Worm (Caenorhabditis elegans) whole organism, L2 larva: Measurements from ENCODE around the gene vha-6.
A peak's percentile ranks its signal among the peaks of the same experiment; 100 is the strongest.

Experiments used
- C34F6.9 ChIP-seq: fragments of 150-350 bp; optimal IDR thresholded peaks from 2 replicates; lab custom pipeline; 2014; ENCODE audit warnings: missing biosample characterization, missing genetic modification characterization
- F13H6.1 ChIP-seq: sonication (generic microtip); optimal IDR thresholded peaks from 2 replicates; lab custom pipeline; 2016; ENCODE audit warnings: missing genetic modification characterization, missing compliant biosample characterization
- R02D3.7 ChIP-seq: fragments of 150-350 bp; optimal IDR thresholded peaks from 2 replicates; lab custom pipeline; 2014; ENCODE audit warnings: missing biosample characterization, missing genetic modification characterization
- Y55F3AM.14 ChIP-seq: fragments of 200-800 bp; sonication (Bioruptor generic); optimal IDR thresholded peaks from 2 replicates; lab custom pipeline; 2018; ENCODE audit warnings: mild to moderate bottlenecking, missing genetic modification characterization, missing compliant biosample characterization
- ZK546.5 ChIP-seq: sonication (generic microtip); optimal IDR thresholded peaks from 2 replicates; lab custom pipeline; 2017; ENCODE audit warnings: missing biosample characterization, missing genetic modification characterization
- alr-1 ChIP-seq: fragments of 150-350 bp; optimal IDR thresholded peaks from 2 replicates; lab custom pipeline; 2014; ENCODE audit warnings: missing biosample characterization, missing genetic modification characterization
- aly-2 ChIP-seq: fragments of 150-350 bp; optimal IDR thresholded peaks from 2 replicates; lab custom pipeline; 2014; ENCODE audit warnings: missing biosample characterization, missing genetic modification characterization
- ama-1 ChIP-seq: fragments of 150-350 bp; optimal IDR thresholded peaks from 2 replicates; lab custom pipeline; 2018; ENCODE audit warnings: inconsistent platforms
- blmp-1 ChIP-seq: sonication (generic microtip); optimal IDR thresholded peaks from 2 replicates; lab custom pipeline; 2017; ENCODE audit warnings: missing genetic modification characterization, mild to moderate bottlenecking, missing compliant biosample characterization, antibody characterized with exemption, moderate library complexity; ENCODE audit not compliant: insufficient read depth
- ceh-16 ChIP-seq: fragments of 150-350 bp; optimal IDR thresholded peaks from 2 replicates; lab custom pipeline; 2014; ENCODE audit warnings: missing biosample characterization, missing genetic modification characterization
- ceh-82 ChIP-seq: fragments of 150-350 bp; optimal IDR thresholded peaks from 2 replicates; lab custom pipeline; 2014; ENCODE audit warnings: missing biosample characterization, missing genetic modification characterization
- crh-2 ChIP-seq: sonication (generic microtip); optimal IDR thresholded peaks from 2 replicates; lab custom pipeline; 2017; ENCODE audit warnings: missing biosample characterization, missing genetic modification characterization
- dmd-4 ChIP-seq: sonication (generic microtip); optimal IDR thresholded peaks from 2 replicates; lab custom pipeline; 2017; ENCODE audit warnings: missing biosample characterization, missing genetic modification characterization
- egl-27 ChIP-seq: sonication (generic microtip); optimal IDR thresholded peaks from 3 replicates; lab custom pipeline; 2017; ENCODE audit warnings: missing biosample characterization, missing genetic modification reagents, missing genetic modification characterization
- elt-1 ChIP-seq: fragments of 150-350 bp; optimal IDR thresholded peaks from 2 replicates; lab custom pipeline; 2014; ENCODE audit warnings: missing biosample characterization, missing genetic modification characterization
- elt-3 ChIP-seq: sonication (generic microtip); optimal IDR thresholded peaks from 2 replicates; lab custom pipeline; 2017; ENCODE audit warnings: missing biosample characterization, missing genetic modification characterization
- fos-1 ChIP-seq: fragments of 150-350 bp; optimal IDR thresholded peaks from 2 replicates; lab custom pipeline; 2014; ENCODE audit warnings: missing biosample characterization, missing genetic modification characterization
- gmeb-1 ChIP-seq: fragments of 150-350 bp; optimal IDR thresholded peaks from 2 replicates; lab custom pipeline; 2014; ENCODE audit warnings: missing biosample characterization, missing genetic modification characterization
- lin-11 ChIP-seq: fragments of 150-350 bp; sonication (generic microtip); optimal IDR thresholded peaks from 2 replicates; lab custom pipeline; 2014; ENCODE audit warnings: missing biosample characterization, missing genetic modification characterization, inconsistent platforms, mixed read lengths
- lin-13 ChIP-seq: fragments of 150-350 bp; optimal IDR thresholded peaks from 2 replicates; lab custom pipeline; 2014; ENCODE audit warnings: missing biosample characterization, missing genetic modification reagents, missing genetic modification characterization
- lin-39 ChIP-seq: fragments of 150-350 bp; optimal IDR thresholded peaks from 2 replicates; lab custom pipeline; 2014; ENCODE audit warnings: missing biosample characterization, missing genetic modification reagents, missing genetic modification characterization
- lsy-2 ChIP-seq, 2 experiments: fragments of 150-350 bp in 1 of 2; sonication (generic microtip) in 1 of 2; optimal IDR thresholded peaks; 2 replicates each; lab custom pipeline; 2014 to 2017; ENCODE audit warnings: missing biosample characterization in 2 of 2, missing genetic modification characterization in 2 of 2
- mab-5 ChIP-seq: fragments of 150-350 bp; optimal IDR thresholded peaks from 2 replicates; lab custom pipeline; 2014; ENCODE audit warnings: missing biosample characterization, missing genetic modification characterization
- mbf-1 ChIP-seq: sonication (generic microtip); optimal IDR thresholded peaks from 2 replicates; lab custom pipeline; 2017; ENCODE audit warnings: missing biosample characterization, missing genetic modification characterization
- mdl-1 ChIP-seq, 2 experiments: fragments of 150-350 bp in 1 of 2; sonication (generic microtip) in 1 of 2; optimal IDR thresholded peaks; 2 replicates each; lab custom pipeline; 2017; ENCODE audit warnings: missing biosample characterization in 2 of 2, missing genetic modification characterization in 2 of 2
- nhr-10 ChIP-seq: sonication (generic microtip); optimal IDR thresholded peaks from 2 replicates; lab custom pipeline; 2017; ENCODE audit warnings: missing biosample characterization, missing genetic modification characterization
- nhr-11 ChIP-seq: fragments of 150-350 bp; optimal IDR thresholded peaks from 2 replicates; lab custom pipeline; 2014; ENCODE audit warnings: missing biosample characterization, missing genetic modification characterization
- nhr-12 ChIP-seq: fragments of 150-350 bp; optimal IDR thresholded peaks from 2 replicates; lab custom pipeline; 2014; ENCODE audit warnings: missing biosample characterization, missing genetic modification characterization
- nhr-129 ChIP-seq: fragments of 150-350 bp; optimal IDR thresholded peaks from 2 replicates; lab custom pipeline; 2014; ENCODE audit warnings: missing biosample characterization, missing genetic modification characterization
- nhr-21 ChIP-seq: fragments of 150-350 bp; optimal IDR thresholded peaks from 2 replicates; lab custom pipeline; 2014; ENCODE audit warnings: missing biosample characterization, missing genetic modification characterization
- nhr-23 ChIP-seq: fragments of 150-350 bp; optimal IDR thresholded peaks from 2 replicates; lab custom pipeline; 2014; ENCODE audit warnings: missing biosample characterization, missing genetic modification reagents, missing genetic modification characterization
- nhr-237 ChIP-seq: fragments of 150-350 bp; optimal IDR thresholded peaks from 2 replicates; lab custom pipeline; 2014; ENCODE audit warnings: missing biosample characterization, missing genetic modification characterization
- nhr-25 ChIP-seq: fragments of 150-350 bp; sonication (generic microtip); optimal IDR thresholded peaks from 3 replicates; lab custom pipeline; 2014; ENCODE audit warnings: missing biosample characterization, missing genetic modification characterization
- nhr-6 ChIP-seq: fragments of 150-350 bp; optimal IDR thresholded peaks from 2 replicates; lab custom pipeline; 2014; ENCODE audit warnings: missing biosample characterization, missing genetic modification characterization
- nhr-77 ChIP-seq: fragments of 150-350 bp; optimal IDR thresholded peaks from 2 replicates; lab custom pipeline; 2014; ENCODE audit warnings: missing biosample characterization, missing genetic modification characterization
- peb-1 ChIP-seq: fragments of 150-350 bp; optimal IDR thresholded peaks from 2 replicates; lab custom pipeline; 2014; ENCODE audit warnings: missing biosample characterization, missing genetic modification characterization
- sem-4 ChIP-seq: fragments of 150-350 bp; optimal IDR thresholded peaks from 2 replicates; lab custom pipeline; 2014; ENCODE audit warnings: missing biosample characterization, missing genetic modification reagents, missing genetic modification characterization
- skn-1 ChIP-seq: sonication (generic microtip); optimal IDR thresholded peaks from 2 replicates; lab custom pipeline; 2017; ENCODE audit warnings: missing biosample characterization, missing genetic modification characterization
- sma-3 ChIP-seq: sonication (generic microtip); optimal IDR thresholded peaks from 2 replicates; lab custom pipeline; 2016; ENCODE audit warnings: missing genetic modification reagents, missing genetic modification characterization, missing compliant biosample characterization
- sma-9 ChIP-seq, 2 experiments: fragments of 150-350 bp in 1 of 2; sonication (generic microtip) in 1 of 2; optimal IDR thresholded peaks; 2 replicates each; lab custom pipeline; 2014 to 2016; ENCODE audit warnings: missing genetic modification characterization in 2 of 2, mild to moderate bottlenecking in 1 of 2, missing biosample characterization in 1 of 2, missing compliant biosample characterization in 1 of 2, missing genetic modification reagents in 1 of 2, moderate library complexity in 1 of 2
- snpc-4 ChIP-seq: fragments of 150-350 bp; optimal IDR thresholded peaks from 2 replicates; lab custom pipeline; 2014; ENCODE audit warnings: missing biosample characterization, missing genetic modification characterization
- unc-39 ChIP-seq: fragments of 150-350 bp; optimal IDR thresholded peaks from 2 replicates; lab custom pipeline; 2014; ENCODE audit warnings: missing biosample characterization, missing genetic modification characterization
- unc-55 ChIP-seq: fragments of 150-350 bp; sonication (generic microtip); optimal IDR thresholded peaks from 3 replicates; lab custom pipeline; 2014; ENCODE audit warnings: missing biosample characterization, missing genetic modification reagents, missing genetic modification characterization
- unc-62 ChIP-seq: fragments of 150-350 bp; optimal IDR thresholded peaks from 2 replicates; lab custom pipeline; 2014; ENCODE audit warnings: missing biosample characterization, missing genetic modification reagents, missing genetic modification characterization
- zag-1 ChIP-seq: fragments of 150-350 bp; optimal IDR thresholded peaks from 2 replicates; lab custom pipeline; 2014; ENCODE audit warnings: missing biosample characterization, missing genetic modification characterization
- ztf-1 ChIP-seq: fragments of 200-800 bp; sonication (Bioruptor generic); conservative IDR thresholded peaks from 2 replicates; pipeline ENCODE4 v1.3.6; 2022; ENCODE audit warnings: missing genetic modification characterization, missing compliant biosample characterization
- ztf-11 ChIP-seq: sonication (generic microtip); optimal IDR thresholded peaks from 2 replicates; lab custom pipeline; 2017; ENCODE audit warnings: missing biosample characterization, missing genetic modification characterization
- ztf-4 ChIP-seq: fragments of 150-350 bp; optimal IDR thresholded peaks from 2 replicates; lab custom pipeline; 2014; ENCODE audit warnings: missing biosample characterization, missing genetic modification characterization

vha-6 gene

DNA sequence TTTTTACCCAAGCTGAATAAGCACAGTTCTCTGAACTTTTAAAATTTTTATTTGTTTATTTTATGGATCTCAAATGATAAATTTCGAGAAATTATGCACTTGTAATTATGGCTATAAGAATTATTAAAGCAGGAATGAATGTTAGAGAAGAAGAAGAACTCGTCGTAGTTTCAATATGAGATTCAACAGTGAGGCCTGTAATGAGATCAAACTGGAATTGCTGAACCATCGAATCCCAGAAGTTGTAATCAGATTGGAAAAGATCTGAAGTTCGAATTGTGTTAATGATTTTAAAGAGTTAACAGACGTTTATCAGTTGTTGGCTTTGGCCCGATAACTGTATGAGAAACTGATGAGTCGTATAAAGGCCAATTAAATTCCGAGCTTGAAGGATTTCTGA is 17.5 kb upstream of the vha-6 start:
- TF ChIP-seq nhr-237, result no peak

DNA sequence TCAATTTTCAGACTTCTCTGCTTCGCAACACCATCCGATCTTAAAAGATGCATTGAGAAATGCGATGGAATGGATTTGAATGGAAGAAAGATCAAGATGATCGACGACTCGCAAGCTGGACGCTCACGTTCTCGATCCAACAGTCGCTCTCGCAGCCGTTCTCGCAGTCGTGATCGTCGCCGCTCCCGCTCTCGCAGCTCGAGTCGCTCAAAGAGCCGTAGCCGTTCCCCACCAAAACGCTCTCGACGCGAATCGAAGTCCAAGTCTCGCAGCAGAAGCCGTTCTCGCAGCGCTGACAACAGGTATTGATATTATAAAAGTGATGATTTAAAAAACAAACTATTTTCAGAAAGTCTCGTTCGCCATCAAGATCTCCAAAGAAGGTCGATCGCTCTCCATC is 16.9 kb upstream of the vha-6 start:
- no peak for TF ChIP-seq lin-13 (GFP tag; lab: Kevin White, UChicago)
- no peak for TF ChIP-seq lin-11 (tag; lab: Kevin White, UChicago)
- TF ChIP-seq, all 48 proteins: peak for 0

DNA sequence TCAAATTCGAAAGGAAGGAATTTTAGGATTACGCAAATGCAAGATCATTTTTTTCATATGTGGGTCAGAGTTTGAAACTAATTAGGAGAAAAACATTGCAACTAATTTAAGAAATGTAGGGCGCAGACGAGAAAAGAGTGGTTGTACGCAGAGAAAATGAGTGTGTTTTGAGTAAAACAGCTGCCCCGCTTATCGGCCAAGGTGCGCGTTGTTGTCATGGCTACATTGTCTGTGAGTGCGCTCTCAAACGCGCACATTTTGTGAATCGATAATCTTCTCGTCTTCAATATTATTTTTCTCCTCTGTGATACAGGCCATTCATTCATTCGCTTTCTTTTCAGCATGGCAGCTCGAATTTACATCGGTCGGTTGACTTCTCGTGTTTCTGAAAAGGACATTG is 15.4 kb upstream of the vha-6 start:
- TF ChIP-seq lin-11 (tag; lab: Kevin White, UChicago) (peak; percentile 43), unc-39 (tag; lab: Kevin White, UChicago) (no peak)

DNA sequence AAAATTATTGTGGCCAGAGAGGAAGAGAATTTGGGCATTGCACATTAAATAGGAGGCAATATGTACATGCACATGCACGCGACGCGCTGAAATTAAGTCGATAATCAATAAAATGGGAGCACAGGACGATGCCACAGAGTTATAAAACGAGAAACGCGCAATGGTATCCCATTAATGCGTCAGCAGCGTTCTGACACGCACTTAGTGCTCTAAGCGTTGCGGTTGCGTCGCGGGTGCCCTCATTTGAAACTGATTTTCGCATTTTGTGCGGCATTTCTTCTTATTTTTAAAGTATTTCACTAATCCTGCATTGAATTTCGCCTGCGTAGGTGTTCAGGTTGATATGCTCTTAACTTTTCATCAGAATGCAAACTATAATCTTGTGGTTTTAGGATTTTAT is 14.8 kb upstream of the vha-6 start, which contains the start of gene rsp-1:
TSS of gene rsp-1 (plus strand) at position 338 of the 400 bp plus-strand sequence.
- no peak for TF ChIP-seq aly-2 (tag; lab: Kevin White, UChicago)
- no peak for TF ChIP-seq elt-1 (tag; lab: Kevin White, UChicago)
- TF ChIP-seq lin-39 (tag; lab: Kevin White, UChicago), result no peak
- peak; percentile 82 for TF ChIP-seq nhr-25 (tag; lab: Kevin White, UChicago)
- TF ChIP-seq snpc-4, result peak; percentile 87
- peak; percentile 84 for TF ChIP-seq fos-1
- no peak for TF ChIP-seq nhr-12 (tag; lab: Kevin White, UChicago)
- no peak for TF ChIP-seq skn-1
- no peak for TF ChIP-seq elt-3
- peak; percentile 90 for TF ChIP-seq F13H6.1 (tag; lab: Kevin White, UChicago)
- TF ChIP-seq ztf-11 (tag; lab: Kevin White, UChicago), result no peak
- TF ChIP-seq nhr-10, result no peak
- peak; percentile 73 for TF ChIP-seq egl-27
- TF ChIP-seq ama-1, result peak; percentile 76
- TF ChIP-seq nhr-11 (tag; lab: Kevin White, UChicago), result no peak
- TF ChIP-seq nhr-23 (tag; lab: Kevin White, UChicago), result no peak
- peak; percentile 60 for TF ChIP-seq zag-1
- TF ChIP-seq sma-9 (GFP tag; optimal IDR thresholded peaks at IDR 0.05; lab: Kevin White, UChicago), result peak; percentile 95
- TF ChIP-seq sma-9 (tag; optimal IDR thresholded peaks at IDR 0.05; lab: Kevin White, UChicago), result no peak
- peak; percentile 74 for TF ChIP-seq nhr-6 (tag; lab: Kevin White, UChicago)
- peak; percentile 91 for TF ChIP-seq lin-13 (GFP tag; lab: Kevin White, UChicago)
- TF ChIP-seq mab-5 (tag; lab: Kevin White, UChicago), result peak; percentile 89
- TF ChIP-seq sma-3 (GFP tag; lab: Kevin White, UChicago), result peak; percentile 84
- peak; percentile 27 for TF ChIP-seq Y55F3AM.14
- peak; percentile 82 for TF ChIP-seq lin-11 (tag; lab: Kevin White, UChicago)
- peak; percentile 90 for TF ChIP-seq gmeb-1 (tag; lab: Kevin White, UChicago)
- peak; percentile 30 for TF ChIP-seq ceh-82 (tag; lab: Kevin White, UChicago)
- TF ChIP-seq unc-39 (tag; lab: Kevin White, UChicago), result no peak
- TF ChIP-seq C34F6.9 (tag; lab: Kevin White, UChicago), result peak; percentile 97
- TF ChIP-seq ztf-1 (GFP tag; lab: Robert Waterston, UW), result no peak
- peak; percentile 92 for TF ChIP-seq nhr-129 (tag; lab: Kevin White, UChicago)
- no peak for TF ChIP-seq mbf-1 (tag; lab: Kevin White, UChicago)
- TF ChIP-seq dmd-4 (tag; lab: Kevin White, UChicago), result no peak
- TF ChIP-seq ceh-16 (tag; lab: Kevin White, UChicago), result peak; percentile 39
- TF ChIP-seq ztf-4 (tag; lab: Kevin White, UChicago), result peak; percentile 74
- peak; percentile 79 for TF ChIP-seq sem-4
- TF ChIP-seq peb-1 (tag; lab: Kevin White, UChicago), result no peak
- TF ChIP-seq mdl-1 (tag; optimal IDR thresholded peaks at IDR 0.05; lab: Kevin White, UChicago), result peak in 1 of 2 experiments; percentile 74
- no peak for TF ChIP-seq ZK546.5 (tag; lab: Kevin White, UChicago)
- TF ChIP-seq R02D3.7, result peak; percentile 67
- peak; percentile 48 for TF ChIP-seq blmp-1 (tag; lab: Kevin White, UChicago)
- TF ChIP-seq nhr-21 (tag; lab: Kevin White, UChicago), result peak; percentile 87
- TF ChIP-seq alr-1, result no peak
- no peak for TF ChIP-seq unc-62 (GFP tag; lab: Kevin White, UChicago)
- TF ChIP-seq crh-2 (tag; lab: Kevin White, UChicago), result peak; percentile 92
- peak; percentile 43 for TF ChIP-seq nhr-237
- peak; percentile 84 to 94 for TF ChIP-seq lsy-2 (tag; optimal IDR thresholded peaks at IDR 0.05; lab: Kevin White, UChicago)
- no peak for TF ChIP-seq nhr-77
- peak; percentile 95 for TF ChIP-seq unc-55
